Fruit fly (Drosophila melanogaster) whole organism, embryonic: Measurements from ENCODE around the gene CG12661.

Source experiments
- ATbp ChIP-seq: fragments of 200-800 bp; sonication (Bioruptor generic); optimal IDR thresholded peaks from 2 replicates; lab custom pipeline; 2017; ENCODE audit warnings: missing biosample characterization, mild to moderate bottlenecking, missing genetic modification characterization, missing genetic modification reagents
- Ada2b ChIP-seq: fragments of 200-800 bp; sonication (Bioruptor generic); IDR thresholded peaks from 2 replicates; pipeline ENCODE4 v1.3.6; 2022; ENCODE audit warnings: missing biosample characterization, missing genetic modification characterization
- Aef1 ChIP-seq: fragments of 200-800 bp; sonication (Bioruptor generic); IDR thresholded peaks from 3 replicates; pipeline ENCODE4 v1.3.6; 2022; ENCODE audit warnings: missing biosample characterization, missing genetic modification characterization
- CG10209 ChIP-seq: fragments of 200-800 bp; sonication (Bioruptor generic); optimal IDR thresholded peaks from 3 replicates; lab custom pipeline; 2017; ENCODE audit warnings: missing biosample characterization, mild to moderate bottlenecking, missing genetic modification characterization, missing genetic modification reagents
- CG10654 ChIP-seq: fragments of 200-800 bp; sonication (Bioruptor generic); optimal IDR thresholded peaks from 2 replicates; lab custom pipeline; 2016; ENCODE audit warnings: missing biosample characterization, missing genetic modification characterization
- CG10959 ChIP-seq: fragments of 200-800 bp; sonication (Bioruptor generic); IDR thresholded peaks from 2 replicates; pipeline ENCODE4 v1.3.6; 2022; ENCODE audit warnings: missing biosample characterization, missing genetic modification characterization
- CG13424 ChIP-seq: fragments of 200-800 bp; sonication (Bioruptor generic); optimal IDR thresholded peaks from 2 replicates; lab custom pipeline; 2019; ENCODE audit warnings: missing biosample characterization, mild to moderate bottlenecking, missing genetic modification characterization, moderate library complexity
- CG1832 ChIP-seq: fragments of 200-800 bp; sonication (Bioruptor generic); optimal IDR thresholded peaks from 2 replicates; lab custom pipeline; 2017; ENCODE audit warnings: missing biosample characterization, mild to moderate bottlenecking, missing genetic modification characterization, inconsistent platforms
- CG2120 ChIP-seq: fragments of 200-800 bp; sonication (Bioruptor generic); optimal IDR thresholded peaks from 3 replicates; lab custom pipeline; 2016; ENCODE audit warnings: missing biosample characterization, missing genetic modification characterization
- CG30020 ChIP-seq: fragments of 200-800 bp; optimal IDR thresholded peaks from 2 replicates; lab custom pipeline; 2019; ENCODE audit warnings: missing biosample characterization, mild to moderate bottlenecking, missing genetic modification characterization, moderate library complexity
- CG32532 ChIP-seq: fragments of 200-800 bp; sonication (Bioruptor generic); IDR thresholded peaks from 2 replicates; pipeline ENCODE4 v1.3.6; 2022; ENCODE audit warnings: missing biosample characterization, missing genetic modification characterization
- CG42726 ChIP-seq: fragments of 200-800 bp; sonication (Bioruptor generic); IDR thresholded peaks from 2 replicates; pipeline ENCODE4 v1.3.6; 2022; ENCODE audit warnings: missing biosample characterization, missing genetic modification characterization; ENCODE audit not compliant: partially characterized antibody
- CG4730 ChIP-seq: fragments of 200-800 bp; sonication (Bioruptor generic); IDR thresholded peaks from 2 replicates; pipeline ENCODE4 v1.3.6; 2022; ENCODE audit warnings: missing biosample characterization, missing genetic modification characterization
- CG6689 ChIP-seq: fragments of 200-800 bp; sonication (Bioruptor generic); IDR thresholded peaks from 2 replicates; pipeline ENCODE4 v1.3.6; 2022; ENCODE audit warnings: missing biosample characterization, missing genetic modification characterization
- CG7372 ChIP-seq: fragments of 200-800 bp; sonication (Bioruptor generic); IDR thresholded peaks from 2 replicates; pipeline ENCODE4 v1.3.6; 2022; ENCODE audit warnings: missing biosample characterization, missing genetic modification characterization
- CG7786 ChIP-seq: fragments of 200-800 bp; sonication (Bioruptor generic); optimal IDR thresholded peaks from 2 replicates; lab custom pipeline; 2016; ENCODE audit warnings: missing biosample characterization, missing genetic modification characterization
- CG7963 ChIP-seq: fragments of 200-800 bp; sonication (Bioruptor generic); IDR thresholded peaks from 3 replicates; pipeline ENCODE4 v1.3.6; 2022; ENCODE audit warnings: missing biosample characterization, missing genetic modification characterization; ENCODE audit not compliant: partially characterized antibody
- CG9215 ChIP-seq: fragments of 200-800 bp; sonication (Bioruptor generic); IDR thresholded peaks from 2 replicates; pipeline ENCODE4 v1.3.6; 2022; ENCODE audit warnings: missing biosample characterization, missing genetic modification characterization
- CrebB ChIP-seq: fragments of 200-800 bp; sonication (Bioruptor generic); optimal IDR thresholded peaks from 3 replicates; lab custom pipeline; 2018; ENCODE audit warnings: missing biosample characterization, mild to moderate bottlenecking, missing genetic modification characterization
- Gug ChIP-seq: fragments of 200-800 bp; sonication (Bioruptor generic); IDR thresholded peaks from 4 replicates; pipeline ENCODE4 v1.3.6; 2022; ENCODE audit warnings: missing biosample characterization, missing genetic modification characterization
- H15 ChIP-seq: fragments of 200-800 bp; sonication (Bioruptor generic); IDR thresholded peaks from 3 replicates; pipeline ENCODE4 v1.3.6; 2022; ENCODE audit warnings: missing biosample characterization, missing genetic modification characterization
- Hr51 ChIP-seq, 2 experiments: fragments of 200-800 bp; sonication (Bioruptor generic); optimal IDR thresholded peaks; 2 replicates in 1 of 2; 3 replicates in 1 of 2; lab custom pipeline; 2016 to 2018; ENCODE audit warnings: missing biosample characterization in 2 of 2, missing genetic modification characterization in 2 of 2, mild to moderate bottlenecking in 1 of 2, moderate library complexity in 1 of 2
- MBD-R2 ChIP-seq: fragments of 200-800 bp; sonication (Bioruptor generic); IDR thresholded peaks from 2 replicates; pipeline ENCODE4 v1.3.6; 2022; ENCODE audit warnings: missing biosample characterization, missing genetic modification characterization
- Meics ChIP-seq: fragments of 200-800 bp; sonication (Bioruptor generic); optimal IDR thresholded peaks from 2 replicates; lab custom pipeline; 2017; ENCODE audit warnings: missing biosample characterization, mild to moderate bottlenecking, missing genetic modification characterization
- Mes4 ChIP-seq: fragments of 200-800 bp; sonication (Bioruptor generic); optimal IDR thresholded peaks from 2 replicates; lab custom pipeline; 2016; ENCODE audit warnings: missing biosample characterization, missing genetic modification characterization
- Ptx1 ChIP-seq: fragments of 200-800 bp; sonication (Bioruptor generic); IDR thresholded peaks from 2 replicates; pipeline ENCODE4 v1.3.6; 2022; ENCODE audit warnings: missing biosample characterization, missing genetic modification characterization
- Sox102F ChIP-seq: fragments of 200-800 bp; sonication (Bioruptor generic); optimal IDR thresholded peaks from 2 replicates; lab custom pipeline; 2018; ENCODE audit warnings: missing biosample characterization, mild to moderate bottlenecking, missing genetic modification characterization, moderate library complexity
- Taf1 ChIP-seq: fragments of 200-800 bp; sonication (Bioruptor generic); IDR thresholded peaks from 2 replicates; pipeline ENCODE4 v1.3.6; 2022; ENCODE audit warnings: missing biosample characterization, missing genetic modification characterization
- aop ChIP-seq: fragments of 200-800 bp; sonication (Bioruptor generic); IDR thresholded peaks from 2 replicates; pipeline ENCODE4 v1.3.6; 2022; ENCODE audit warnings: missing biosample characterization, missing genetic modification characterization
- ato ChIP-seq: fragments of 200-800 bp; sonication (Bioruptor generic); IDR thresholded peaks from 2 replicates; pipeline ENCODE4 v1.3.6; 2022; ENCODE audit warnings: missing biosample characterization, missing genetic modification characterization; ENCODE audit not compliant: partially characterized antibody
- az2 ChIP-seq: fragments of 200-800 bp; sonication (Bioruptor generic); optimal IDR thresholded peaks from 3 replicates; lab custom pipeline; 2016; ENCODE audit warnings: missing biosample characterization, missing genetic modification characterization
- ci ChIP-seq: fragments of 200-800 bp; sonication (Bioruptor generic); IDR thresholded peaks from 3 replicates; pipeline ENCODE4 v1.3.6; 2022; ENCODE audit warnings: missing biosample characterization, missing genetic modification characterization
- dati ChIP-seq: fragments of 200-800 bp; sonication (Bioruptor generic); IDR thresholded peaks from 2 replicates; pipeline ENCODE4 v1.3.6; 2022; ENCODE audit warnings: missing biosample characterization, missing genetic modification characterization
- dmrt11E ChIP-seq: fragments of 200-800 bp; sonication (Bioruptor generic); optimal IDR thresholded peaks from 3 replicates; lab custom pipeline; 2018; ENCODE audit warnings: missing biosample characterization, mild to moderate bottlenecking, missing genetic modification characterization, moderate library complexity
- esg ChIP-seq: fragments of 200-800 bp; sonication (Bioruptor generic); conservative IDR thresholded peaks from 2 replicates; pipeline ENCODE4 v1.3.6; 2022; ENCODE audit warnings: missing biosample characterization, missing genetic modification characterization
- fd96Cb ChIP-seq: fragments of 200-800 bp; sonication (Bioruptor generic); optimal IDR thresholded peaks from 2 replicates; lab custom pipeline; 2018; ENCODE audit warnings: missing biosample characterization, mild to moderate bottlenecking, missing genetic modification characterization, moderate library complexity
- hkb ChIP-seq, 2 experiments: fragments of 200-800 bp in 1 of 2; fragments of >200 bp in 1 of 2; sonication (Bioruptor generic) in 1 of 2; IDR thresholded peaks in 1 of 2; optimal IDR thresholded peaks in 1 of 2; 2 replicates each; pipeline versions ENCODE4 v1.3.6 to Lab custom; 2017 to 2022; ENCODE audit warnings: missing biosample characterization in 1 of 2, missing genetic modification characterization in 1 of 2
- ken ChIP-seq: fragments of 200-800 bp; sonication (Bioruptor generic); IDR thresholded peaks from 3 replicates; pipeline ENCODE4 v1.3.6; 2022; ENCODE audit warnings: missing biosample characterization, missing genetic modification characterization
- lab ChIP-seq: fragments of 200-800 bp; sonication (Bioruptor generic); optimal IDR thresholded peaks from 3 replicates; lab custom pipeline; 2017; ENCODE audit warnings: missing biosample characterization, missing genetic modification characterization, mild to moderate bottlenecking, moderate library complexity, missing genetic modification reagents
- oc ChIP-seq: fragments of 200-800 bp; sonication (Bioruptor generic); optimal IDR thresholded peaks from 2 replicates; lab custom pipeline; 2018; ENCODE audit warnings: missing biosample characterization, mild to moderate bottlenecking, missing genetic modification characterization, moderate library complexity
- pnt ChIP-seq: fragments of 200-800 bp; sonication (Bioruptor generic); optimal IDR thresholded peaks from 3 replicates; lab custom pipeline; 2016; ENCODE audit warnings: missing biosample characterization, missing genetic modification characterization
- ranshi ChIP-seq: fragments of 200-800 bp; sonication (Bioruptor generic); IDR thresholded peaks from 2 replicates; pipeline ENCODE4 v1.3.6; 2022; ENCODE audit warnings: missing biosample characterization, missing genetic modification characterization
- row ChIP-seq: fragments of 200-800 bp; sonication (Bioruptor generic); IDR thresholded peaks from 3 replicates; pipeline ENCODE4 v1.3.6; 2022; ENCODE audit warnings: missing biosample characterization, missing genetic modification characterization
- sens ChIP-seq: fragments of 200-800 bp; sonication (Bioruptor generic); peaks from one replicate; lab custom pipeline; 2016; ENCODE audit warnings: missing biosample characterization, missing genetic modification characterization
- ssp ChIP-seq: fragments of 200-800 bp; sonication (Bioruptor generic); IDR thresholded peaks from 2 replicates; pipeline ENCODE4 v1.3.6; 2022; ENCODE audit warnings: missing biosample characterization, missing genetic modification characterization
- tgo ChIP-seq: fragments of 200-800 bp; sonication (Bioruptor generic); IDR thresholded peaks from 3 replicates; pipeline ENCODE4 v1.3.6; 2022; ENCODE audit warnings: missing biosample characterization, missing genetic modification characterization
- toy ChIP-seq: fragments of 200-800 bp; sonication (Bioruptor generic); IDR thresholded peaks from 2 replicates; pipeline ENCODE4 v1.3.6; 2022; ENCODE audit warnings: missing biosample characterization, missing genetic modification characterization
- usp ChIP-seq: fragments of >200 bp; optimal IDR thresholded peaks from 2 replicates; lab custom pipeline; 2017; ENCODE audit warnings: missing biosample characterization, missing genetic modification characterization
- wdn ChIP-seq: fragments of 200-800 bp; sonication (Bioruptor generic); IDR thresholded peaks from 2 replicates; pipeline ENCODE4 v1.3.6; 2022; ENCODE audit warnings: missing biosample characterization, missing genetic modification characterization
- wor ChIP-seq: fragments of 200-800 bp; sonication (Bioruptor generic); IDR thresholded peaks from 2 replicates; pipeline ENCODE4 v1.3.6; 2022; ENCODE audit warnings: missing biosample characterization, missing genetic modification characterization

Gene CG12661

dm6 chrX:8890974-8891373, 32.5 kb downstream of the CG12661 start (continued):
- peak; percentile 9 for TF ChIP-seq ATbp
- peak; percentile 15; the same call in 1 of the 3 replicates for TF ChIP-seq Aef1 (GFP tag; lab: Robert Waterston, UW)
- peak in 1 of 2 experiments; percentile 28 for TF ChIP-seq Hr51 (GFP tag; optimal IDR thresholded peaks at IDR 0.05; lab: Kevin White, UChicago)
- 0 out of 2 replicates have a peak, but pooled peaks have one; percentile 14 for TF ChIP-seq CG7372 (GFP tag; lab: Robert Waterston, UW)
- TF ChIP-seq Taf1 (GFP tag; lab: Robert Waterston, UW) = 0 out of 2 replicates have a peak, but pooled peaks have one; percentile 8
- no peak for TF ChIP-seq CG10209 (GFP tag; lab: Kevin White, UChicago)
- TF ChIP-seq dmrt11E (tag; lab: Kevin White, UChicago) = no peak
- no peak for TF ChIP-seq CG1832 (GFP tag; lab: Kevin White, UChicago)
- peak; percentile 13 for TF ChIP-seq az2 (GFP tag; lab: Kevin White, UChicago)
- no peak for TF ChIP-seq CG10959
- peak; percentile 40; the same call in 1 of the 2 replicates for TF ChIP-seq CG6689 (GFP tag; lab: Robert Waterston, UW)
- peak; percentile 25; the same call in 1 of the 3 replicates for TF ChIP-seq tgo (GFP tag; lab: Robert Waterston, UW)
- TF ChIP-seq CrebB (tag; lab: Kevin White, UChicago) = no peak
- TF ChIP-seq Ada2b = peak; percentile 37; the same call in 1 of the 2 replicates
- no peak for TF ChIP-seq usp (GFP tag; lab: Kevin White, UChicago)
- no peak for TF ChIP-seq CG32532 (GFP tag; lab: Robert Waterston, UW)
- TF ChIP-seq esg (GFP tag; lab: Robert Waterston, UW) = 0 out of 2 replicates have a peak, but pooled peaks have one; percentile 7
- TF ChIP-seq hkb (optimal IDR thresholded peaks at IDR 0.05; lab: Kevin White, UChicago) = no peak
- TF ChIP-seq hkb (GFP tag; IDR thresholded peaks at IDR 0.05; lab: Robert Waterston, UW) = peak; percentile 12; the same call in 1 of the 2 replicates
- TF ChIP-seq CG42726 (GFP tag; lab: Robert Waterston, UW) = no peak
- no peak for TF ChIP-seq ato (GFP tag; lab: Robert Waterston, UW)
- TF ChIP-seq Ptx1 = peak; percentile 35; the same call in 1 of the 2 replicates
- TF ChIP-seq aop (GFP tag; lab: Robert Waterston, UW) = no peak
- no peak for TF ChIP-seq CG4730 (GFP tag; lab: Robert Waterston, UW)
- TF ChIP-seq ranshi (GFP tag; lab: Robert Waterston, UW) = peak; percentile 23; the same call in 1 of the 2 replicates
- TF ChIP-seq Meics = peak; percentile 16
- TF ChIP-seq Gug (GFP tag; lab: Robert Waterston, UW) = peak; percentile 5; the same call in 1 of the 4 replicates
- TF ChIP-seq Sox102F (GFP tag; lab: Kevin White, UChicago) = peak; percentile 37
- TF ChIP-seq CG10654 = peak; percentile 1
- peak; percentile 41 for TF ChIP-seq sens (GFP tag; lab: Kevin White, UChicago)
- no peak for TF ChIP-seq CG7963 (GFP tag; lab: Robert Waterston, UW)
- 0 out of 2 replicates have a peak, but pooled peaks have one; percentile 3 for TF ChIP-seq wdn
- TF ChIP-seq Mes4 (GFP tag; lab: Kevin White, UChicago) = no peak
- TF ChIP-seq ci (GFP tag; lab: Robert Waterston, UW) = peak; percentile 64; the same call in 1 of the 3 replicates
- peak; percentile 3 for TF ChIP-seq lab
- peak; percentile 29 for TF ChIP-seq CG2120 (GFP tag; lab: Kevin White, UChicago)
- no peak for TF ChIP-seq CG30020
- TF ChIP-seq CG7786 (GFP tag; lab: Kevin White, UChicago) = peak; percentile 2
- TF ChIP-seq pnt (GFP tag; lab: Kevin White, UChicago) = peak; percentile 30
- TF ChIP-seq MBD-R2 (GFP tag; lab: Robert Waterston, UW) = peak; percentile 14; the same call in 1 of the 2 replicates
- no peak; the same call in 1 of the 2 replicates for TF ChIP-seq CG9215 (GFP tag; lab: Robert Waterston, UW)
- no peak for TF ChIP-seq oc (tag; lab: Kevin White, UChicago)
- peak; percentile 12 for TF ChIP-seq fd96Cb
- TF ChIP-seq ken (GFP tag; lab: Robert Waterston, UW) = peak; percentile 35; the same call in 1 of the 3 replicates
- TF ChIP-seq H15 (GFP tag; lab: Robert Waterston, UW) = 0 out of 3 replicates have a peak, but pooled peaks have one; percentile 6
- no peak for TF ChIP-seq toy (GFP tag; lab: Robert Waterston, UW)
- TF ChIP-seq CG13424 (tag; lab: Kevin White, UChicago) = peak; percentile 22
- TF ChIP-seq wor = 0 out of 2 replicates have a peak, but pooled peaks have one; percentile 20
- TF ChIP-seq dati = peak; percentile 41; the same call in 1 of the 2 replicates
- peak; percentile 65 for TF ChIP-seq row
- 0 out of 2 replicates have a peak, but pooled peaks have one; percentile 19 for TF ChIP-seq ssp
